Fruit fly (Drosophila melanogaster): ENCODE measurements around the gene CG13310.

Gene CG13310

dm6 chr3L:8810095-8810494 is 9.8 kb upstream of the CG13310 start, which contains the start of gene CG13309:
TSS of gene CG13309 (plus strand) at chr3L:8810395.
- TF ChIP-seq CG1647 (GFP tag; optimal IDR thresholded peaks at IDR 0.05), result no peak
- no peak for TF ChIP-seq CG18619 (GFP tag; optimal IDR thresholded peaks at IDR 0.05)
- no peak for TF ChIP-seq CG18764 (GFP tag; optimal IDR thresholded peaks at IDR 0.05)
- no peak for TF ChIP-seq fd96Cb (tag; optimal IDR thresholded peaks at IDR 0.05)
- TF ChIP-seq nmo (GFP tag; optimal IDR thresholded peaks at IDR 0.05), result no peak
- TF ChIP-seq gcm (GFP tag; optimal IDR thresholded peaks at IDR 0.05), result no peak
- no peak for TF ChIP-seq CG7271 (tag; optimal IDR thresholded peaks at IDR 0.05)
- TF ChIP-seq CG17912 (GFP tag; optimal IDR thresholded peaks at IDR 0.05), result no peak
- no peak for TF ChIP-seq lmd (GFP tag; IDR thresholded peaks at IDR 0.05)
- TF ChIP-seq eve (GFP tag; optimal IDR thresholded peaks at IDR 0.05), result no peak
- TF ChIP-seq Mes4 (GFP tag; optimal IDR thresholded peaks at IDR 0.05), result no peak
- no peak for TF ChIP-seq Xbp1 (GFP tag; optimal IDR thresholded peaks at IDR 0.05)
- no peak for TF ChIP-seq pnt (GFP tag; optimal IDR thresholded peaks at IDR 0.05)
- no peak for TF ChIP-seq CG17385 (GFP tag; optimal IDR thresholded peaks at IDR 0.05)
- TF ChIP-seq CG12155 (GFP tag; optimal IDR thresholded peaks at IDR 0.05), result no peak
- TF ChIP-seq sd (tag; optimal IDR thresholded peaks at IDR 0.05), result no peak
- no peak for TF ChIP-seq crol (GFP tag; IDR thresholded peaks at IDR 0.05)
- no peak for TF ChIP-seq CG7745 (tag; optimal IDR thresholded peaks at IDR 0.05)
- no peak for TF ChIP-seq zen2 (GFP tag; IDR thresholded peaks at IDR 0.05; ENCODE audit: partially characterized antibody)
- no peak for TF ChIP-seq CG11504 (tag; optimal IDR thresholded peaks at IDR 0.05)

dm6 chr3L:8808244-8808643 is 7.9 kb upstream of the CG13310 start, which contains the start of gene CG13308:
TSS of gene CG13308 (plus strand) at chr3L:8808544.
- TF ChIP-seq Ets65A (GFP tag) (peak; percentile 56), Poxn (GFP tag; IDR thresholded peaks at IDR 0.05) (no peak)

dm6 chr3L:8807113-8807651 is 6.8 kb upstream of the CG13310 start, which contains the start of the genes CG13312 and CG32024:
TSS of gene CG13312 (minus strand) at chr3L:8807213.
TSS of gene CG32024 (plus strand) at chr3L:8807601.
- no peak for TF ChIP-seq CG15514 (GFP tag; optimal IDR thresholded peaks at IDR 0.05)
- TF ChIP-seq org-1 (GFP tag; optimal IDR thresholded peaks at IDR 0.05), result no peak
- no peak for TF ChIP-seq Dref (GFP tag; IDR thresholded peaks at IDR 0.05)
- no peak for TF ChIP-seq CG33213 (GFP tag; optimal IDR thresholded peaks at IDR 0.05)
- TF ChIP-seq Doc3 (GFP tag; IDR thresholded peaks at IDR 0.05; ENCODE audit: partially characterized antibody), result no peak
- TF ChIP-seq CG8359 (GFP tag; optimal IDR thresholded peaks at IDR 0.05; ENCODE audit: borderline replicate concordance), result peak; percentile 67

dm6 chr3L:8804082-8804814 is 3.9 kb upstream of the CG13310 start, which contains the start of the genes CG32023 and CG34427:
TSS of gene CG32023 (minus strand) at chr3L:8804182.
TSS of gene CG34427 (plus strand) at chr3L:8804764.
- no peak for TF ChIP-seq CG4424 (GFP tag; optimal IDR thresholded peaks at IDR 0.05)
- TF ChIP-seq E2f1 (GFP tag; IDR thresholded peaks at IDR 0.05), result no peak
- no peak for TF ChIP-seq br (optimal IDR thresholded peaks at IDR 0.05)
- TF ChIP-seq Trl (optimal IDR thresholded peaks at IDR 0.05), result no peak
- TF ChIP-seq Trl (GFP tag; optimal IDR thresholded peaks at IDR 0.05), result no peak
- TF ChIP-seq nom (GFP tag; optimal IDR thresholded peaks at IDR 0.05), result no peak
- no peak for TF ChIP-seq CG5180 (GFP tag; optimal IDR thresholded peaks at IDR 0.05)
- no peak for TF ChIP-seq Hr78 (GFP tag; optimal IDR thresholded peaks at IDR 0.05)
- no peak for TF ChIP-seq CG2199 (GFP tag; IDR thresholded peaks at IDR 0.05)
- TF ChIP-seq CG2889 (GFP tag; IDR thresholded peaks at IDR 0.05), result no peak
- TF ChIP-seq pzg (GFP tag; optimal IDR thresholded peaks at IDR 0.05), result no peak
- no peak for TF ChIP-seq twi (tag; optimal IDR thresholded peaks at IDR 0.05)
- TF ChIP-seq vfl (GFP tag; optimal IDR thresholded peaks at IDR 0.05), result no peak
- no peak for TF ChIP-seq Dp (GFP tag; optimal IDR thresholded peaks at IDR 0.05)
- no peak for TF ChIP-seq disco-r (GFP tag; optimal IDR thresholded peaks at IDR 0.05)

Data from whole organism, embryonic.